Fruit fly (Drosophila melanogaster) whole organism, adult: ENCODE results near the gene CG15879.

Experiments used
- CG11617 ChIP-seq: fragments of 200-800 bp; sonication (Bioruptor generic); optimal IDR thresholded peaks from 2 replicates; lab custom pipeline; 2017; ENCODE audit warnings: mild to moderate bottlenecking, missing biosample characterization, missing genetic modification reagents, missing genetic modification characterization
- CG12768 ChIP-seq: fragments of 200-800 bp; sonication (Bioruptor generic); optimal IDR thresholded peaks from 2 replicates; lab custom pipeline; 2017; ENCODE audit warnings: missing biosample characterization, missing genetic modification characterization, mild to moderate bottlenecking, moderate library complexity, missing genetic modification reagents
- CG14711 ChIP-seq: fragments of 200-800 bp; sonication (Bioruptor generic); optimal IDR thresholded peaks from 2 replicates; lab custom pipeline; 2018; ENCODE audit warnings: missing biosample characterization, mild to moderate bottlenecking, missing genetic modification characterization, moderate library complexity
- CG1620 ChIP-seq: fragments of 200-800 bp; sonication (Bioruptor generic); optimal IDR thresholded peaks from 2 replicates; lab custom pipeline; 2016; ENCODE audit warnings: missing biosample characterization, missing genetic modification characterization
- CG33017 ChIP-seq: fragments of 200-800 bp; sonication (Bioruptor generic); optimal IDR thresholded peaks from 2 replicates; lab custom pipeline; 2018; ENCODE audit warnings: missing biosample characterization, mild to moderate bottlenecking, missing genetic modification characterization, moderate library complexity
- CG5204 ChIP-seq: fragments of 200-800 bp; sonication (Bioruptor generic); optimal IDR thresholded peaks from 2 replicates; lab custom pipeline; 2016; ENCODE audit warnings: missing biosample characterization, missing genetic modification characterization
- CG7045 ChIP-seq: fragments of 200-800 bp; sonication (Bioruptor generic); optimal IDR thresholded peaks from 2 replicates; lab custom pipeline; 2017; ENCODE audit warnings: missing biosample characterization, mild to moderate bottlenecking, missing genetic modification characterization
- CG7101 ChIP-seq: fragments of 200-800 bp; sonication (Bioruptor generic); optimal IDR thresholded peaks from 2 replicates; lab custom pipeline; 2018; ENCODE audit warnings: missing biosample characterization, mild to moderate bottlenecking, missing genetic modification characterization, moderate library complexity
- Clk ChIP-seq: fragments of 200-800 bp; sonication (Bioruptor generic); optimal IDR thresholded peaks from 2 replicates; lab custom pipeline; 2017; ENCODE audit warnings: missing biosample characterization, missing genetic modification characterization
- Crg-1 ChIP-seq: fragments of 200-800 bp; sonication (Bioruptor generic); optimal IDR thresholded peaks from 2 replicates; lab custom pipeline; 2016; ENCODE audit warnings: missing biosample characterization, missing genetic modification characterization
- Hr96 ChIP-seq: fragments of 200-800 bp; sonication (Bioruptor generic); optimal IDR thresholded peaks from 2 replicates; lab custom pipeline; 2016; ENCODE audit warnings: missing biosample characterization, missing genetic modification characterization
- Mnt ChIP-seq: fragments of 200-800 bp; sonication (Bioruptor generic); optimal IDR thresholded peaks from 2 replicates; lab custom pipeline; 2016; ENCODE audit warnings: missing biosample characterization, mild to moderate bottlenecking, missing genetic modification characterization
- bab1 ChIP-seq: fragments of 200-800 bp; sonication (Bioruptor generic); optimal IDR thresholded peaks from 3 replicates; lab custom pipeline; 2019; ENCODE audit warnings: missing biosample characterization, mild to moderate bottlenecking, missing genetic modification characterization, moderate library complexity
- cic ChIP-seq: fragments of 200-800 bp; sonication (Bioruptor generic); optimal IDR thresholded peaks from 2 replicates; lab custom pipeline; 2017; ENCODE audit warnings: missing biosample characterization, mild to moderate bottlenecking, missing genetic modification characterization, moderate library complexity
- cnc ChIP-seq, 2 experiments: fragments of >200 bp; optimal IDR thresholded peaks; 2 replicates each; lab custom pipeline; 2017
- kay ChIP-seq: fragments of 200-800 bp; sonication (Bioruptor generic); peaks from one replicate; lab custom pipeline; 2016; ENCODE audit warnings: missing biosample characterization, missing genetic modification characterization, borderline replicate concordance
- ovo ChIP-seq: fragments of 200-800 bp; sonication (Bioruptor generic); optimal IDR thresholded peaks from 2 replicates; lab custom pipeline; 2016; ENCODE audit warnings: missing biosample characterization, missing genetic modification characterization
- pad ChIP-seq: fragments of 200-800 bp; sonication (Bioruptor generic); optimal IDR thresholded peaks from 3 replicates; lab custom pipeline; 2017; ENCODE audit warnings: missing biosample characterization, missing genetic modification characterization, mild to moderate bottlenecking, moderate library complexity, missing genetic modification reagents
- tj ChIP-seq: fragments of 200-800 bp; sonication (Bioruptor generic); optimal IDR thresholded peaks from 3 replicates; lab custom pipeline; 2017; ENCODE audit warnings: missing biosample characterization, mild to moderate bottlenecking, missing genetic modification characterization, moderate library complexity
- toe ChIP-seq: fragments of 200-800 bp; sonication (Bioruptor generic); optimal IDR thresholded peaks from 2 replicates; lab custom pipeline; 2016; ENCODE audit warnings: missing biosample characterization, missing genetic modification characterization

The CG15879 gene

DNA sequence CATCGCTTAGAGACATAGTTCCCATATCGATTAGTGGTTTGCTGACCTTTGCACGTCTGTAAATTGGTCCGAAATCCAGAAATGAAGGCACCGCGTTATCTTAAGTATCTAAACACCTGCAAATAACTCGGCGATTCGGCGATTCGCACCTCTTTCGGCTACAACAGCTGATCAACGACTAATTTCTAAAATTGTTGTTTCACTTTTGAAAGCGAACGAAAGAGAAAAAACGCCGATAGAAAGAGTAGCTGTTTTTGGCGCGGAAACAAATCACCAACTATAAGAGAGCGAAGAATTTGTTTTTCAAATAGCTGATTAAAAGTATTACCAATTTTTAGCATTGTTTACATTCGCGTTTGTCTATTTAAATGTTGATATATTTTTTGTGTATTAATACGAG lies at the start of gene CG15879:
CG15879 (minus strand) TSS at position 155 of the 400 bp plus-strand sequence.
- no peak for TF ChIP-seq bab1 (GFP tag; lab: Kevin White, UChicago)
- no peak for TF ChIP-seq kay
- TF ChIP-seq cnc (optimal IDR thresholded peaks at IDR 0.05; lab: Kevin White, UChicago), result no peak
- TF ChIP-seq CG11617 (GFP tag; lab: Kevin White, UChicago), result no peak
- TF ChIP-seq CG14711 (tag; lab: Kevin White, UChicago), result no peak
- no peak for TF ChIP-seq cic (GFP tag; lab: Kevin White, UChicago)
- no peak for TF ChIP-seq ovo (GFP tag; lab: Kevin White, UChicago)

dm6 chr3L:2212403-2212802 lies 43.5 kb upstream of the CG15879 start, which contains the start of gene CG15878:
TSS of gene CG15878 (minus strand) at chr3L:2212503.
- no peak for TF ChIP-seq Mnt (GFP tag; lab: Kevin White, UChicago)
- TF ChIP-seq tj, result no peak
- no peak for TF ChIP-seq toe (GFP tag; lab: Kevin White, UChicago)
- no peak for TF ChIP-seq CG5204 (GFP tag; lab: Kevin White, UChicago)
- TF ChIP-seq CG7045 (GFP tag; lab: Kevin White, UChicago), result no peak
- no peak for TF ChIP-seq Clk (GFP tag; lab: Kevin White, UChicago)
- no peak for TF ChIP-seq CG7101 (tag; lab: Kevin White, UChicago)

dm6 chr3L:2196713-2197112 lies 27.8 kb upstream of the CG15879 start, which contains the start of gene CG8960:
TSS of gene CG8960 (plus strand) at chr3L:2197013.
- TF ChIP-seq cic (GFP tag; lab: Kevin White, UChicago) (no peak), CG1620 (no peak), Clk (GFP tag; lab: Kevin White, UChicago) (no peak), ovo (GFP tag; lab: Kevin White, UChicago) (no peak), CG7045 (GFP tag; lab: Kevin White, UChicago) (no peak), toe (GFP tag; lab: Kevin White, UChicago) (no peak), Hr96 (no peak), Crg-1 (GFP tag; lab: Kevin White, UChicago) (no peak), pad (GFP tag; lab: Kevin White, UChicago) (no peak), CG14711 (tag; lab: Kevin White, UChicago) (no peak), tj (no peak), Mnt (GFP tag; lab: Kevin White, UChicago) (no peak), cnc (optimal IDR thresholded peaks at IDR 0.05; lab: Kevin White, UChicago) (no peak), bab1 (GFP tag; lab: Kevin White, UChicago) (no peak), CG7101 (tag; lab: Kevin White, UChicago) (no peak), CG33017 (tag; lab: Kevin White, UChicago) (no peak), CG12768 (GFP tag; lab: Kevin White, UChicago) (no peak), CG5204 (GFP tag; lab: Kevin White, UChicago) (no peak), CG11617 (GFP tag; lab: Kevin White, UChicago) (no peak), kay (no peak)

dm6 chr3L:2191994-2192450 lies 23.1 kb upstream of the CG15879 start, which contains the start of gene CG5707:
TSS of gene CG5707 (minus strand) at chr3L:2192221.
- TF ChIP-seq CG5204 (GFP tag; lab: Kevin White, UChicago) (peak; percentile 16), CG12768 (GFP tag; lab: Kevin White, UChicago) (peak; percentile 35), CG7101 (tag; lab: Kevin White, UChicago) (peak; percentile 35), CG7045 (GFP tag; lab: Kevin White, UChicago) (no peak), pad (GFP tag; lab: Kevin White, UChicago) (peak; percentile 53), CG33017 (tag; lab: Kevin White, UChicago) (no peak), Hr96 (peak; percentile 35), toe (GFP tag; lab: Kevin White, UChicago) (peak; percentile 38), cnc (optimal IDR thresholded peaks at IDR 0.05; lab: Kevin White, UChicago) (peak in 1 of 2 experiments; percentile 54), Mnt (GFP tag; lab: Kevin White, UChicago) (peak; percentile 45), ovo (GFP tag; lab: Kevin White, UChicago) (no peak), CG11617 (GFP tag; lab: Kevin White, UChicago) (peak; percentile 39), Clk (GFP tag; lab: Kevin White, UChicago) (no peak), CG14711 (tag; lab: Kevin White, UChicago) (peak; percentile 15), CG1620 (no peak), tj (peak; percentile 57), bab1 (GFP tag; lab: Kevin White, UChicago) (peak; percentile 10), kay (peak; percentile 82), Crg-1 (GFP tag; lab: Kevin White, UChicago) (no peak), cic (GFP tag; lab: Kevin White, UChicago) (no peak)

DNA sequence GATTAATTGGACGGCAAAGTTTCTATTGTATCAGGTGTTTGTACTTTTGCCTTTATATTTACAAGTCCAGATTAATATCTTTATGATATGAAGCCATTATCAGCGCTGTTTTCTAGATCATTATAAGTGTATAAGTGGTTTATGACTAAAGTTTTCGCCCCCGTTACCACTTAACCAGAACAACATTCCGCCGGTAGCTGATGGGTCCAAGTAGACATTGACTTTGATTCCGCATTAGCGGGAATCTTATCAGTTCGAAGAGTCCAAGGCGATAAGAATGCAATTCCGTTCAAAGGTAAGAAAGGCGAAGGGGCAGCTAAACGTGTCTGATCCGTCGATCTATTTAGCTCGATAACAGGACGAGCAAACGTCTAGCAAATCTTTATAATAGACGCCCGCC lies 22.6 kb upstream of the CG15879 start:
- TF ChIP-seq CG1620 (no peak), cic (GFP tag; lab: Kevin White, UChicago) (peak; percentile 22)

- no peak for TF ChIP-seq tj
- no peak for TF ChIP-seq ovo (GFP tag; lab: Kevin White, UChicago)
- TF ChIP-seq CG5204 (GFP tag; lab: Kevin White, UChicago), result no peak
- no peak for TF ChIP-seq CG14711 (tag; lab: Kevin White, UChicago)
- no peak for TF ChIP-seq Crg-1 (GFP tag; lab: Kevin White, UChicago)
- no peak for TF ChIP-seq CG12768 (GFP tag; lab: Kevin White, UChicago)
These were observed 16.7 kb upstream of the CG15879 start, which contains the start of gene CG13810 for dm6 chr3L:2185630-2186029. TSS of gene CG13810 (plus strand) at chr3L:2185930.
